Fruit fly (Drosophila melanogaster) whole organism, embryonic: Measurements from ENCODE around the gene CG34291.

Experiments used
- Ada2b ChIP-seq: fragments of 200-800 bp; sonication (Bioruptor generic); IDR thresholded peaks from 2 replicates; pipeline ENCODE4 v1.3.6; 2022; ENCODE audit warnings: missing biosample characterization, missing genetic modification characterization
- Blimp-1 ChIP-seq: fragments of 200-800 bp; sonication (Bioruptor generic); optimal IDR thresholded peaks from 3 replicates; lab custom pipeline; 2018; ENCODE audit warnings: missing biosample characterization, missing genetic modification characterization, mild to moderate bottlenecking, moderate library complexity, missing genetic modification reagents
- CG11504 ChIP-seq: fragments of 200-800 bp; sonication (Bioruptor generic); optimal IDR thresholded peaks from 3 replicates; lab custom pipeline; 2019; ENCODE audit warnings: missing biosample characterization, mild to moderate bottlenecking, missing genetic modification characterization, moderate library complexity
- CG13424 ChIP-seq: fragments of 200-800 bp; sonication (Bioruptor generic); optimal IDR thresholded peaks from 2 replicates; lab custom pipeline; 2019; ENCODE audit warnings: missing biosample characterization, mild to moderate bottlenecking, missing genetic modification characterization, moderate library complexity
- CG13894 ChIP-seq: fragments of 200-800 bp; sonication (Bioruptor generic); optimal IDR thresholded peaks from 3 replicates; lab custom pipeline; 2018; ENCODE audit warnings: missing biosample characterization, mild to moderate bottlenecking, missing genetic modification characterization, moderate library complexity
- CG14667 ChIP-seq: fragments of 200-800 bp; sonication (Bioruptor generic); IDR thresholded peaks from 2 replicates; pipeline ENCODE4 v1.3.6; 2022; ENCODE audit warnings: missing biosample characterization, missing genetic modification characterization
- CG14710 ChIP-seq: fragments of 200-800 bp; sonication (Bioruptor generic); optimal IDR thresholded peaks from 3 replicates; lab custom pipeline; 2019; ENCODE audit warnings: missing biosample characterization, mild to moderate bottlenecking, missing genetic modification characterization, moderate library complexity
- CG18262 ChIP-seq: fragments of 200-800 bp; optimal IDR thresholded peaks from 3 replicates; lab custom pipeline; 2019; ENCODE audit warnings: missing biosample characterization, mild to moderate bottlenecking, missing genetic modification characterization, moderate library complexity
- CG18476 ChIP-seq: fragments of 200-800 bp; sonication (Bioruptor generic); optimal IDR thresholded peaks from 2 replicates; lab custom pipeline; 2016; ENCODE audit warnings: missing biosample characterization, mild to moderate bottlenecking, missing genetic modification characterization
- CG2678 ChIP-seq: fragments of 200-800 bp; sonication (Bioruptor generic); optimal IDR thresholded peaks from 3 replicates; lab custom pipeline; 2019; ENCODE audit warnings: missing biosample characterization, mild to moderate bottlenecking, missing genetic modification characterization, moderate library complexity
- CG2712 ChIP-seq: fragments of 200-800 bp; optimal IDR thresholded peaks from 3 replicates; lab custom pipeline; 2019; ENCODE audit warnings: missing biosample characterization, mild to moderate bottlenecking, missing genetic modification characterization, moderate library complexity
- CG2889 ChIP-seq: fragments of 200-800 bp; sonication (Bioruptor generic); IDR thresholded peaks from 3 replicates; pipeline ENCODE4 v1.3.6; 2022; ENCODE audit warnings: missing biosample characterization, missing genetic modification characterization
- CG30403 ChIP-seq: fragments of 200-800 bp; sonication (Bioruptor generic); optimal IDR thresholded peaks from 3 replicates; lab custom pipeline; 2016; ENCODE audit warnings: missing biosample characterization, missing genetic modification characterization
- CG33557 ChIP-seq: fragments of 200-800 bp; sonication (Bioruptor generic); optimal IDR thresholded peaks from 2 replicates; lab custom pipeline; 2019; ENCODE audit warnings: missing biosample characterization, mild to moderate bottlenecking, missing genetic modification characterization, moderate library complexity
- CG3407 ChIP-seq: fragments of 200-800 bp; sonication (Bioruptor generic); optimal IDR thresholded peaks from 2 replicates; lab custom pipeline; 2018; ENCODE audit warnings: missing biosample characterization, mild to moderate bottlenecking, missing genetic modification characterization
- CG7839 ChIP-seq: fragments of 200-800 bp; sonication (Bioruptor generic); optimal IDR thresholded peaks from 3 replicates; lab custom pipeline; 2018; ENCODE audit warnings: missing biosample characterization, mild to moderate bottlenecking, missing genetic modification characterization, moderate library complexity
- CoRest ChIP-seq: fragments of 200-800 bp; sonication (Bioruptor generic); optimal IDR thresholded peaks from 3 replicates; lab custom pipeline; 2018; ENCODE audit warnings: missing biosample characterization, mild to moderate bottlenecking, missing genetic modification characterization, moderate library complexity
- Med ChIP-seq: fragments of 200-800 bp; sonication (Bioruptor generic); peaks from one replicate; lab custom pipeline; 2016; ENCODE audit warnings: missing biosample characterization, missing genetic modification characterization, mild to moderate bottlenecking, inconsistent platforms, moderate library complexity
- Meics ChIP-seq: fragments of 200-800 bp; sonication (Bioruptor generic); optimal IDR thresholded peaks from 2 replicates; lab custom pipeline; 2017; ENCODE audit warnings: missing biosample characterization, mild to moderate bottlenecking, missing genetic modification characterization
- NfI ChIP-seq: fragments of 200-800 bp; sonication (Bioruptor generic); optimal IDR thresholded peaks from 3 replicates; lab custom pipeline; 2018; ENCODE audit warnings: missing biosample characterization, mild to moderate bottlenecking, missing genetic modification characterization, moderate library complexity
- Optix ChIP-seq: fragments of 200-800 bp; sonication (Bioruptor generic); IDR thresholded peaks from 3 replicates; pipeline ENCODE4 v1.3.6; 2022; ENCODE audit warnings: missing biosample characterization, missing genetic modification characterization
- PHDP ChIP-seq: fragments of 200-800 bp; sonication (Bioruptor generic); optimal IDR thresholded peaks from 3 replicates; lab custom pipeline; 2018; ENCODE audit warnings: missing biosample characterization, mild to moderate bottlenecking, missing genetic modification characterization, moderate library complexity
- Rfx ChIP-seq: fragments of 200-800 bp; sonication (Bioruptor generic); IDR thresholded peaks from 2 replicates; pipeline ENCODE4 v1.3.6; 2022; ENCODE audit warnings: missing biosample characterization, missing genetic modification characterization
- Sox100B ChIP-seq: fragments of 200-800 bp; sonication (Bioruptor generic); optimal IDR thresholded peaks from 3 replicates; lab custom pipeline; 2018; ENCODE audit warnings: missing biosample characterization, mild to moderate bottlenecking, missing genetic modification characterization
- Sox102F ChIP-seq: fragments of 200-800 bp; sonication (Bioruptor generic); optimal IDR thresholded peaks from 2 replicates; lab custom pipeline; 2018; ENCODE audit warnings: missing biosample characterization, mild to moderate bottlenecking, missing genetic modification characterization, moderate library complexity
- Xrp1 ChIP-seq: fragments of 200-800 bp; sonication (Bioruptor generic); IDR thresholded peaks from 2 replicates; pipeline ENCODE4 v1.3.6; 2022; ENCODE audit warnings: missing biosample characterization, missing genetic modification characterization
- bsh ChIP-seq, 2 experiments: fragments of 200-800 bp; sonication (Bioruptor generic); optimal IDR thresholded peaks; 2 replicates each; lab custom pipeline; 2017 to 2018; ENCODE audit warnings: mild to moderate bottlenecking in 2 of 2, missing biosample characterization in 2 of 2, missing genetic modification characterization in 2 of 2, moderate library complexity in 1 of 2
- caup ChIP-seq: fragments of 200-800 bp; sonication (Bioruptor generic); optimal IDR thresholded peaks from 3 replicates; lab custom pipeline; 2017; ENCODE audit warnings: missing biosample characterization, mild to moderate bottlenecking, missing genetic modification characterization, moderate library complexity; ENCODE audit not compliant: severe bottlenecking
- dmrt99B ChIP-seq: fragments of 200-800 bp; sonication (Bioruptor generic); optimal IDR thresholded peaks from 2 replicates; lab custom pipeline; 2018; ENCODE audit warnings: missing biosample characterization, mild to moderate bottlenecking, missing genetic modification characterization, moderate library complexity
- fd96Cb ChIP-seq: fragments of 200-800 bp; sonication (Bioruptor generic); optimal IDR thresholded peaks from 2 replicates; lab custom pipeline; 2018; ENCODE audit warnings: missing biosample characterization, mild to moderate bottlenecking, missing genetic modification characterization, moderate library complexity
- gcm2 ChIP-seq: fragments of 200-800 bp; sonication (Bioruptor generic); optimal IDR thresholded peaks from 2 replicates; lab custom pipeline; 2016; ENCODE audit warnings: missing biosample characterization, missing genetic modification characterization
- gem ChIP-seq: fragments of 200-800 bp; sonication (Bioruptor generic); optimal IDR thresholded peaks from 2 replicates; lab custom pipeline; 2019; ENCODE audit warnings: missing biosample characterization, mild to moderate bottlenecking, missing genetic modification characterization, moderate library complexity
- grau ChIP-seq: fragments of 200-800 bp; optimal IDR thresholded peaks from 3 replicates; lab custom pipeline; 2019; ENCODE audit warnings: missing biosample characterization, mild to moderate bottlenecking, missing genetic modification characterization, moderate library complexity
- gsb-n ChIP-seq: fragments of 200-800 bp; sonication (Bioruptor generic); optimal IDR thresholded peaks from 3 replicates; lab custom pipeline; 2018; ENCODE audit warnings: missing biosample characterization, mild to moderate bottlenecking, missing genetic modification characterization
- hkb ChIP-seq, 2 experiments: fragments of 200-800 bp in 1 of 2; fragments of >200 bp in 1 of 2; sonication (Bioruptor generic) in 1 of 2; IDR thresholded peaks in 1 of 2; optimal IDR thresholded peaks in 1 of 2; 2 replicates each; pipeline versions ENCODE4 v1.3.6 to Lab custom; 2017 to 2022; ENCODE audit warnings: missing biosample characterization in 1 of 2, missing genetic modification characterization in 1 of 2
- lmd ChIP-seq: fragments of 200-800 bp; sonication (Bioruptor generic); IDR thresholded peaks from 2 replicates; pipeline ENCODE4 v1.3.6; 2022; ENCODE audit warnings: missing biosample characterization, missing genetic modification characterization
- maf-S ChIP-seq: fragments of 200-800 bp; sonication (Bioruptor generic); optimal IDR thresholded peaks from 2 replicates; lab custom pipeline; 2016; ENCODE audit warnings: missing biosample characterization, missing genetic modification characterization
- phol ChIP-seq: fragments of 200-800 bp; sonication (Bioruptor generic); optimal IDR thresholded peaks from 3 replicates; lab custom pipeline; 2018; ENCODE audit warnings: missing biosample characterization, mild to moderate bottlenecking, missing genetic modification characterization, moderate library complexity
- row ChIP-seq: fragments of 200-800 bp; sonication (Bioruptor generic); IDR thresholded peaks from 3 replicates; pipeline ENCODE4 v1.3.6; 2022; ENCODE audit warnings: missing biosample characterization, missing genetic modification characterization
- sens ChIP-seq: fragments of 200-800 bp; sonication (Bioruptor generic); peaks from one replicate; lab custom pipeline; 2016; ENCODE audit warnings: missing biosample characterization, missing genetic modification characterization
- sisA ChIP-seq: fragments of 200-800 bp; sonication (Bioruptor generic); IDR thresholded peaks from 2 replicates; pipeline ENCODE4 v1.3.6; 2022; ENCODE audit warnings: missing biosample characterization, missing genetic modification characterization
- tx ChIP-seq: fragments of 200-800 bp; sonication (Bioruptor generic); optimal IDR thresholded peaks from 2 replicates; lab custom pipeline; 2016; ENCODE audit warnings: missing biosample characterization, missing genetic modification characterization
- unpg ChIP-seq: fragments of 200-800 bp; sonication (Bioruptor generic); optimal IDR thresholded peaks from 3 replicates; lab custom pipeline; 2018; ENCODE audit warnings: missing biosample characterization, mild to moderate bottlenecking, missing genetic modification characterization, moderate library complexity
- vnd ChIP-seq: fragments of 200-800 bp; sonication (Bioruptor generic); IDR thresholded peaks from 3 replicates; pipeline ENCODE4 v1.3.6; 2022; ENCODE audit warnings: missing biosample characterization, missing genetic modification characterization; ENCODE audit not compliant: partially characterized antibody
- zen ChIP-seq: fragments of 200-800 bp; sonication (Bioruptor generic); optimal IDR thresholded peaks from 3 replicates; lab custom pipeline; 2018; ENCODE audit warnings: missing biosample characterization, mild to moderate bottlenecking, missing genetic modification characterization, moderate library complexity

The CG34291 gene

DNA sequence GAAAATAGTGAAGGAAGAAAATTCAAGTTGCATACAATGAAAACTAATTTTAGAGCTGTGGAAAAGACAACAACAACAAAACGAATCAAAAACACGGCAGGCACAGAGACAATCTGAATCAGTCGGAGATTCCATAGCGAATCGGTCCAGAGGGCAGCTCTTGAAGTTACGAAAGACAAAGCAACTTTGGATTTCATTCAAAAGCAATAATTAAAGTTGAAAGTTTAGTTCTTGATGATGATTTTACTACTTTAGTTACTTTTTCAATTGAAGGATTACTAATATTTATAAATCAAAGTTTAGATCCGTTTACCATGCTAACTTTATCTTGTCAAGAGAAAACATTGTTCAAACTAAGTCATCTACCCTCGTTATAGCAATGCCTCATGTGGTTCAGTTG, 17.8 kb upstream of the CG34291 start:
- peak; percentile 11 for TF ChIP-seq CG30403 (GFP tag; lab: Kevin White, UChicago)
- TF ChIP-seq gsb-n (tag; lab: Kevin White, UChicago) = peak; percentile 55
- TF ChIP-seq CG14710 (tag; lab: Kevin White, UChicago) = peak; percentile 3
- TF ChIP-seq vnd = no peak
- peak; percentile 29; the same call in 1 of the 2 replicates for TF ChIP-seq sisA
- peak; percentile 9 for TF ChIP-seq Med (GFP tag; lab: Kevin White, UChicago)
- TF ChIP-seq hkb (optimal IDR thresholded peaks at IDR 0.05; lab: Kevin White, UChicago) = peak; percentile 98
- TF ChIP-seq hkb (GFP tag; IDR thresholded peaks at IDR 0.05; lab: Robert Waterston, UW) = no peak
- TF ChIP-seq CG11504 (tag; lab: Kevin White, UChicago) = peak; percentile 26
- no peak for TF ChIP-seq caup (GFP tag; lab: Kevin White, UChicago)
- TF ChIP-seq gem = peak; percentile 48
- no peak for TF ChIP-seq zen
- peak; percentile 34; the same call in 1 of the 2 replicates for TF ChIP-seq Rfx (GFP tag; lab: Robert Waterston, UW)
- peak; percentile 86 for TF ChIP-seq CG18476
- peak; percentile 25 for TF ChIP-seq CG13424
- TF ChIP-seq CoRest = peak; percentile 27
- TF ChIP-seq CG14667 = 0 out of 2 replicates have a peak, but pooled peaks have one; percentile 11
- TF ChIP-seq Sox102F = peak; percentile 29
- TF ChIP-seq CG7839 = peak; percentile 19
- TF ChIP-seq CG13894 (tag; lab: Kevin White, UChicago) = no peak
- peak; percentile 6 for TF ChIP-seq Blimp-1
- TF ChIP-seq PHDP (tag; lab: Kevin White, UChicago) = peak; percentile 4
- peak; percentile 4 for TF ChIP-seq phol
- TF ChIP-seq fd96Cb (tag; lab: Kevin White, UChicago) = peak; percentile 1
- TF ChIP-seq sens (GFP tag; lab: Kevin White, UChicago) = peak; percentile 79
- peak; percentile 34 for TF ChIP-seq dmrt99B
- TF ChIP-seq NfI = no peak
- TF ChIP-seq CG33557 (GFP tag; lab: Kevin White, UChicago) = no peak
- TF ChIP-seq unpg (GFP tag; lab: Kevin White, UChicago) = peak; percentile 8
- TF ChIP-seq maf-S (GFP tag; lab: Kevin White, UChicago) = no peak
- TF ChIP-seq gcm2 (GFP tag; lab: Kevin White, UChicago) = no peak
- TF ChIP-seq Xrp1 = 0 out of 2 replicates have a peak, but pooled peaks have one; percentile 11
- no peak for TF ChIP-seq Sox100B (GFP tag; lab: Kevin White, UChicago)
- TF ChIP-seq Optix = no peak
- TF ChIP-seq CG2889 (GFP tag; lab: Robert Waterston, UW) = no peak
- peak; percentile 15 for TF ChIP-seq CG18262
- TF ChIP-seq bsh (GFP tag; optimal IDR thresholded peaks at IDR 0.05; lab: Kevin White, UChicago) = peak in 1 of 2 experiments; percentile 4
- TF ChIP-seq Meics (GFP tag; lab: Kevin White, UChicago) = no peak
- peak; percentile 79 for TF ChIP-seq row
- TF ChIP-seq grau (tag; lab: Kevin White, UChicago) = peak; percentile 2
- 0 out of 2 replicates have a peak, but pooled peaks have one; percentile 19 for TF ChIP-seq lmd (GFP tag; lab: Robert Waterston, UW)
- no peak for TF ChIP-seq tx (GFP tag; lab: Kevin White, UChicago)
- peak; percentile 44 for TF ChIP-seq CG2678
- TF ChIP-seq CG3407 (GFP tag; lab: Kevin White, UChicago) = no peak
- 0 out of 2 replicates have a peak, but pooled peaks have one; percentile 8 for TF ChIP-seq Ada2b (GFP tag; lab: Robert Waterston, UW)
- peak; percentile 2 for TF ChIP-seq CG2712
- TF ChIP-seq, all 482 proteins: peak for 31
